Fruit fly (Drosophila melanogaster) whole organism, embryonic: ENCODE results near the gene CG17028.

Experiments used
- CG15479 ChIP-seq: fragments of 200-800 bp; sonication (Bioruptor generic); optimal IDR thresholded peaks from 3 replicates; lab custom pipeline; 2019; ENCODE audit warnings: missing biosample characterization, mild to moderate bottlenecking, missing genetic modification characterization, moderate library complexity
- CG2678 ChIP-seq: fragments of 200-800 bp; sonication (Bioruptor generic); optimal IDR thresholded peaks from 3 replicates; lab custom pipeline; 2019; ENCODE audit warnings: missing biosample characterization, mild to moderate bottlenecking, missing genetic modification characterization, moderate library complexity
- CG4854 ChIP-seq: fragments of 200-800 bp; sonication (Bioruptor generic); optimal IDR thresholded peaks from 2 replicates; lab custom pipeline; 2016; ENCODE audit warnings: missing biosample characterization, missing genetic modification characterization, inconsistent platforms
- CG9609 ChIP-seq: fragments of 200-800 bp; sonication (Bioruptor generic); optimal IDR thresholded peaks from 3 replicates; lab custom pipeline; 2016; ENCODE audit warnings: missing biosample characterization, missing genetic modification characterization
- D ChIP-seq, 2 experiments: fragments of 200-800 bp in 1 of 2; fragments of >200 bp in 1 of 2; sonication (Bioruptor generic) in 1 of 2; optimal IDR thresholded peaks; 2 replicates in 1 of 2; 3 replicates in 1 of 2; lab custom pipeline; 2017; ENCODE audit warnings: mild to moderate bottlenecking in 1 of 2, missing biosample characterization in 1 of 2, missing genetic modification characterization in 1 of 2, missing genetic modification reagents in 1 of 2
- Elba2 ChIP-seq: fragments of 200-800 bp; sonication (Bioruptor generic); optimal IDR thresholded peaks from 3 replicates; lab custom pipeline; 2016; ENCODE audit warnings: missing biosample characterization, missing genetic modification characterization
- bigmax ChIP-seq: fragments of 200-800 bp; sonication (Bioruptor generic); optimal IDR thresholded peaks from 2 replicates; lab custom pipeline; 2018; ENCODE audit warnings: missing biosample characterization, mild to moderate bottlenecking, missing genetic modification characterization
- h ChIP-seq: fragments of >200 bp; optimal IDR thresholded peaks from 2 replicates; lab custom pipeline; 2017
- peb ChIP-seq: fragments of 200-800 bp; sonication (Bioruptor generic); IDR thresholded peaks from 2 replicates; pipeline ENCODE4 v1.3.6; 2022; ENCODE audit warnings: missing biosample characterization, missing genetic modification characterization
- pho ChIP-seq: fragments of 200-800 bp; sonication (Bioruptor generic); optimal IDR thresholded peaks from 2 replicates; lab custom pipeline; 2016; ENCODE audit warnings: missing biosample characterization, missing genetic modification characterization
- tll ChIP-seq, 2 experiments: fragments of 200-800 bp in 1 of 2; fragments of >200 bp in 1 of 2; sonication (Bioruptor generic) in 1 of 2; optimal IDR thresholded peaks; 2 replicates each; lab custom pipeline; 2017 to 2019; ENCODE audit warnings: missing biosample characterization in 2 of 2, missing genetic modification characterization in 2 of 2, mild to moderate bottlenecking in 1 of 2, moderate library complexity in 1 of 2

DNA sequence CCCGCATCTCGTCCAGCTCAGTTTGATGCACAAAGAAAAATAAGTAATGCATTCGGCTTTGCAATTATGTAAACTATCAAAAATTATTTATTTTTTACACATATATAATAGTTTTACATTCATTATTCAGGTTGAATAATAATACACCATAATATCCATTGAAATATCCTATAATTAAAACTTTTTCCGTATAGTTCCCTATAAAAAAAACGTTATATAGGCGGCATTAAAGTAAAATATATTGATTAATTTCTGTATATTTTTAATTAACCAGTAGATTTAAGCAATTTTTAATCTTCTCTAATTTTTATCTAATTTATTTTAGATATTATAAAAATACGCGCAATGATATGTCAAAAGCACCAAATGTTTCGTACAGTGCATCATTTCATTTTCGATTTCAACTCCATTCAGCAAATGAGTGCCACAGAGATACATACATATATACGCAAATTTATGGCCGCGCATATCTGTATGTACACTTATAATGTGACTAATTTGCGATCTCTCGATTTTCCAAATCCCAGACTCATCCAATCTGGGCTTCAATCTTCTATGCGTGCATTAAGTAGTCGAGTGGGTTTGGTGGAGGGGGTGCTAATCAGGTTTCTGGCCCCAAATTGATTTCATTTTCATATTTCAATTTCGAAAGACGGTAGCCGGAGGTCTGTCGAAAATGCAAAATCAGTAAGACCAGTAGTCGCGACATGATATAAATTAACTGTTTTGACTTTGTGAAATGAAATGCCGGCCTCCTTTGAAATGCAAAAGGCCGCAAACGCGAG is 35.1 kb downstream of the CG17028 start:
- TF ChIP-seq CG15479 (no peak), tll (GFP tag; optimal IDR thresholded peaks at IDR 0.05; lab: Kevin White, UChicago) (no peak), CG2678 (peak; percentile 50), bigmax (no peak), peb (GFP tag; lab: Robert Waterston, UW) (no peak), pho (GFP tag; lab: Kevin White, UChicago) (no peak), CG4854 (GFP tag; lab: Kevin White, UChicago) (no peak), Elba2 (GFP tag; lab: Kevin White, UChicago) (no peak), D (optimal IDR thresholded peaks at IDR 0.05; lab: Kevin White, UChicago) (no peak), D (GFP tag; optimal IDR thresholded peaks at IDR 0.05; lab: Kevin White, UChicago) (no peak), h (lab: Kevin White, UChicago) (no peak), CG9609 (no peak)
